Worm (Caenorhabditis elegans) whole organism, L2 larva: Measurements from ENCODE around the gene lys-8.

Experiments
- alr-1 ChIP-seq: fragments of 150-350 bp; optimal IDR thresholded peaks from 2 replicates; lab custom pipeline; 2014; ENCODE audit warnings: missing biosample characterization, missing genetic modification characterization
- ama-1 ChIP-seq: fragments of 150-350 bp; optimal IDR thresholded peaks from 2 replicates; lab custom pipeline; 2018; ENCODE audit warnings: inconsistent platforms
- fos-1 ChIP-seq: fragments of 150-350 bp; optimal IDR thresholded peaks from 2 replicates; lab custom pipeline; 2014; ENCODE audit warnings: missing biosample characterization, missing genetic modification characterization
- lin-39 ChIP-seq: fragments of 150-350 bp; optimal IDR thresholded peaks from 2 replicates; lab custom pipeline; 2014; ENCODE audit warnings: missing biosample characterization, missing genetic modification reagents, missing genetic modification characterization
- nhr-25 ChIP-seq: fragments of 150-350 bp; sonication (generic microtip); optimal IDR thresholded peaks from 3 replicates; lab custom pipeline; 2014; ENCODE audit warnings: missing biosample characterization, missing genetic modification characterization

- TF ChIP-seq fos-1 (tag; lab: Kevin White, UChicago) (no peak), nhr-25 (tag; lab: Kevin White, UChicago) (no peak), alr-1 (no peak), lin-39 (tag; lab: Kevin White, UChicago) (no peak), ama-1 (no peak)
These were observed 48.5 kb upstream of the lys-8 start, which contains the start of gene C17C3.11 for ce11 chrII:5537524-5537923.
